Worm (Caenorhabditis elegans): ENCODE results near the gene arrd-1.
"Not testable (repeated sequence)": the region's sequence is repeated elsewhere in the genome, so short reads cannot be mapped to it uniquely, and the experiment has no call there.

Gene arrd-1

ce11 chrII:582649-583048 lies 44.7 kb upstream of the arrd-1 start, which contains the start of gene fbxb-14:
TSS of gene fbxb-14 (minus strand) at chrII:582749.
- no peak for TF ChIP-seq efl-3 (GFP tag; optimal IDR thresholded peaks at IDR 0.05)
- no peak for TF ChIP-seq alr-1 (tag; optimal IDR thresholded peaks at IDR 0.05; ENCODE audit: borderline replicate concordance)
- TF ChIP-seq irx-1 (tag; optimal IDR thresholded peaks at IDR 0.05): no peak
- TF ChIP-seq aha-1 (tag; optimal IDR thresholded peaks at IDR 0.05): no peak
- TF ChIP-seq pag-3 (tag; optimal IDR thresholded peaks at IDR 0.05; ENCODE audit: borderline replicate concordance, insufficient read depth): no peak
- TF ChIP-seq lin-14 (GFP tag; optimal IDR thresholded peaks at IDR 0.05): no peak
- TF ChIP-seq lin-35 (GFP tag; optimal IDR thresholded peaks at IDR 0.05): no peak
- TF ChIP-seq hlh-17 (GFP tag; optimal IDR thresholded peaks at IDR 0.05; ENCODE audit: borderline replicate concordance): no peak
- no peak for TF ChIP-seq unc-98 (GFP tag; IDR thresholded peaks at IDR 0.05)
- no peak for TF ChIP-seq sptf-1 (tag; optimal IDR thresholded peaks at IDR 0.05)
- TF ChIP-seq xbp-1 (tag; optimal IDR thresholded peaks at IDR 0.05): no peak
- TF ChIP-seq nhr-47 (tag; optimal IDR thresholded peaks at IDR 0.05): no peak
- no peak for TF ChIP-seq nhr-76 (tag; optimal IDR thresholded peaks at IDR 0.05)
- no peak for TF ChIP-seq fkh-10 (GFP tag; optimal IDR thresholded peaks at IDR 0.05)
- TF ChIP-seq ets-5 (GFP tag; IDR thresholded peaks at IDR 0.05): no peak
- no peak for TF ChIP-seq elt-2 (tag; optimal IDR thresholded peaks at IDR 0.05)

- no peak for TF ChIP-seq tbx-2 (tag; optimal IDR thresholded peaks at IDR 0.05)
- no peak for TF ChIP-seq nhr-12 (tag; optimal IDR thresholded peaks at IDR 0.05)
- TF ChIP-seq ces-1 (GFP tag; optimal IDR thresholded peaks at IDR 0.05): no peak
- TF ChIP-seq dpl-1 (GFP tag; optimal IDR thresholded peaks at IDR 0.05): no peak
- no peak for TF ChIP-seq ceh-88 (GFP tag; IDR thresholded peaks at IDR 0.05)
- TF ChIP-seq lin-39 (tag; optimal IDR thresholded peaks at IDR 0.05): no peak
Measured at ce11 chrII:584321-584848, 42.9 kb upstream of the arrd-1 start, which contains the start of the genes W08F4.12 and W08F4.13. TSS of gene W08F4.12 (minus strand) at chrII:584421. TSS of gene W08F4.13 (plus strand) at chrII:584798.

ce11 chrII:587533-587932 lies 39.8 kb upstream of the arrd-1 start, which contains the start of gene fbxb-34:
TSS of gene fbxb-34 (plus strand) at chrII:587833.
- TF ChIP-seq C34B4.2 (tag; optimal IDR thresholded peaks at IDR 0.05): no peak

- TF ChIP-seq aha-1 (tag; optimal IDR thresholded peaks at IDR 0.05): no peak
- TF ChIP-seq egl-13 (tag; optimal IDR thresholded peaks at IDR 0.05): no peak
- TF ChIP-seq efl-1 (optimal IDR thresholded peaks at IDR 0.05): no peak
- peak in 1 of 2 experiments; percentile 13 for TF ChIP-seq efl-1 (GFP tag; optimal IDR thresholded peaks at IDR 0.05 in 1 of 2)
Measured at ce11 chrII:591110-591509, 36.2 kb upstream of the arrd-1 start, which contains the start of gene W08F4.10. TSS of gene W08F4.10 (minus strand) at chrII:591210.

- TF ChIP-seq lin-14 (GFP tag; optimal IDR thresholded peaks at IDR 0.05); xbp-1 (tag; optimal IDR thresholded peaks at IDR 0.05); isw-1 (GFP tag; IDR thresholded peaks at IDR 0.05): not testable (repeated sequence)
Measured at ce11 chrII:593221-593620, 34.1 kb upstream of the arrd-1 start, which contains the start of gene W08F4.1. TSS of gene W08F4.1 (plus strand) at chrII:593521.

- no peak for TF ChIP-seq efl-1 (optimal IDR thresholded peaks at IDR 0.05)
- peak in 1 of 2 experiments; percentile 49 for TF ChIP-seq efl-1 (GFP tag; optimal IDR thresholded peaks at IDR 0.05 in 1 of 2)
- no peak for TF ChIP-seq nhr-11 (tag; optimal IDR thresholded peaks at IDR 0.05)
- TF ChIP-seq sup-37 (GFP tag; optimal IDR thresholded peaks at IDR 0.05): no peak
- TF ChIP-seq elt-3 (tag; optimal IDR thresholded peaks at IDR 0.05): no peak
Measured at ce11 chrII:596702-597101, 30.6 kb upstream of the arrd-1 start.

All from whole organism, L1 larva.